Worm (Caenorhabditis elegans) whole organism, midembryonic: Measurements from ENCODE around the gene rnp-2.

Source experiments
- cog-1 ChIP-seq: sonication (generic microtip); optimal IDR thresholded peaks from 2 replicates; lab custom pipeline; 2016; ENCODE audit warnings: missing genetic modification characterization, missing compliant biosample characterization
- flt-1 ChIP-seq: fragments of 200-800 bp; sonication (Bioruptor generic); IDR thresholded peaks from 2 replicates; pipeline ENCODE4 v1.3.6; 2022; ENCODE audit warnings: missing genetic modification characterization, missing compliant biosample characterization
- klf-2 ChIP-seq: fragments of 200-800 bp; sonication (Bioruptor generic); conservative IDR thresholded peaks from 2 replicates; pipeline ENCODE4 v1.3.6; 2022; ENCODE audit warnings: missing genetic modification reagents, missing genetic modification characterization, missing compliant biosample characterization
- med-1 ChIP-seq: sonication (generic microtip); optimal IDR thresholded peaks from 2 replicates; lab custom pipeline; 2017; ENCODE audit warnings: missing genetic modification characterization, mild to moderate bottlenecking, missing compliant biosample characterization, antibody characterized with exemption, missing genetic modification reagents; ENCODE audit not compliant: insufficient read depth
- ref-1 ChIP-seq: fragments of 200-800 bp; sonication (Bioruptor generic); conservative IDR thresholded peaks from 2 replicates; pipeline ENCODE4 v1.3.6; 2022; ENCODE audit warnings: missing genetic modification reagents, missing genetic modification characterization, missing compliant biosample characterization
- tab-1 ChIP-seq: fragments of 200-800 bp; sonication (Bioruptor generic); IDR thresholded peaks from 2 replicates; pipeline ENCODE4 v1.3.6; 2022; ENCODE audit warnings: missing genetic modification characterization, missing compliant biosample characterization

- no peak for TF ChIP-seq med-1
- no peak for TF ChIP-seq flt-1
- no peak for TF ChIP-seq cog-1 (tag; lab: Kevin White, UChicago)
- no peak for TF ChIP-seq tab-1 (GFP tag; lab: Robert Waterston, UW)
- TF ChIP-seq klf-2 (GFP tag; lab: Robert Waterston, UW): no peak
- no peak for TF ChIP-seq ref-1
These were observed 4.2 kb downstream of the rnp-2 start, which contains the start of gene dnj-15 for ce11 chrIV:4176088-4176487.
